Fruit fly (Drosophila melanogaster) whole organism, prepupa: Measurements from ENCODE around the gene Amnionless.

Source experiments
- Blimp-1 ChIP-seq: fragments of 200-800 bp; sonication (Bioruptor generic); optimal IDR thresholded peaks from 3 replicates; lab custom pipeline; 2017; ENCODE audit warnings: missing biosample characterization, missing genetic modification characterization, mild to moderate bottlenecking, moderate library complexity, missing genetic modification reagents
- CG11294 ChIP-seq: fragments of 200-800 bp; sonication (Bioruptor generic); IDR thresholded peaks from 2 replicates; pipeline ENCODE4 v1.3.6; 2022; ENCODE audit warnings: missing biosample characterization, missing genetic modification characterization
- CG11762 ChIP-seq: fragments of 200-800 bp; sonication (Bioruptor generic); optimal IDR thresholded peaks from 3 replicates; lab custom pipeline; 2016; ENCODE audit warnings: missing biosample characterization, missing genetic modification characterization; ENCODE audit not compliant: insufficient read depth
- CG11902 ChIP-seq: fragments of 200-800 bp; sonication (Bioruptor generic); optimal IDR thresholded peaks from 3 replicates; lab custom pipeline; 2016; ENCODE audit warnings: missing biosample characterization, missing genetic modification characterization
- CG15336 ChIP-seq: fragments of 200-800 bp; sonication (Bioruptor generic); IDR thresholded peaks from 2 replicates; pipeline ENCODE4 v1.3.6; 2022; ENCODE audit warnings: missing biosample characterization, missing genetic modification characterization
- CG1621 ChIP-seq: fragments of 200-800 bp; sonication (Bioruptor generic); optimal IDR thresholded peaks from 3 replicates; lab custom pipeline; 2018; ENCODE audit warnings: missing biosample characterization, mild to moderate bottlenecking, missing genetic modification characterization
- CG3032 ChIP-seq: fragments of 200-800 bp; optimal IDR thresholded peaks from 2 replicates; lab custom pipeline; 2019; ENCODE audit warnings: missing biosample characterization, mild to moderate bottlenecking, missing genetic modification characterization, moderate library complexity
- CG31627 ChIP-seq: fragments of 200-800 bp; sonication (Bioruptor generic); optimal IDR thresholded peaks from 3 replicates; lab custom pipeline; 2016; ENCODE audit warnings: missing biosample characterization, missing genetic modification characterization
- CG32006 ChIP-seq: fragments of 200-800 bp; sonication (Bioruptor generic); optimal IDR thresholded peaks from 3 replicates; lab custom pipeline; 2017; ENCODE audit warnings: missing biosample characterization, mild to moderate bottlenecking, missing genetic modification characterization
- CG34406 ChIP-seq: fragments of 200-800 bp; sonication (Bioruptor generic); optimal IDR thresholded peaks from 3 replicates; lab custom pipeline; 2016; ENCODE audit warnings: missing biosample characterization, missing genetic modification characterization
- CG3919 ChIP-seq: fragments of 200-800 bp; sonication (Bioruptor generic); optimal IDR thresholded peaks from 3 replicates; lab custom pipeline; 2016; ENCODE audit warnings: missing biosample characterization, missing genetic modification characterization
- CG4318 ChIP-seq: fragments of 200-800 bp; sonication (Bioruptor generic); optimal IDR thresholded peaks from 3 replicates; lab custom pipeline; 2017; ENCODE audit warnings: missing biosample characterization, mild to moderate bottlenecking, missing genetic modification characterization
- CG6163 ChIP-seq: fragments of 200-800 bp; sonication (Bioruptor generic); IDR thresholded peaks from 3 replicates; pipeline ENCODE4 v1.3.6; 2022; ENCODE audit warnings: missing biosample characterization, missing genetic modification characterization
- CG6792 ChIP-seq: fragments of 200-800 bp; sonication (Bioruptor generic); optimal IDR thresholded peaks from 3 replicates; lab custom pipeline; 2016; ENCODE audit warnings: missing biosample characterization, missing genetic modification characterization
- CG6808 ChIP-seq: fragments of 200-800 bp; sonication (Bioruptor generic); optimal IDR thresholded peaks from 3 replicates; lab custom pipeline; 2017; ENCODE audit warnings: missing biosample characterization, missing genetic modification characterization, mild to moderate bottlenecking, moderate library complexity, missing genetic modification reagents
- CG6854 ChIP-seq: fragments of 200-800 bp; sonication (Bioruptor generic); optimal IDR thresholded peaks from 2 replicates; lab custom pipeline; 2017; ENCODE audit warnings: missing biosample characterization, mild to moderate bottlenecking, missing genetic modification characterization
- CG8119 ChIP-seq: fragments of 200-800 bp; sonication (Bioruptor generic); IDR thresholded peaks from 3 replicates; pipeline ENCODE4 v1.3.6; 2022; ENCODE audit warnings: missing biosample characterization, missing genetic modification characterization
- CG9139 ChIP-seq: fragments of 200-800 bp; sonication (Bioruptor generic); optimal IDR thresholded peaks from 3 replicates; lab custom pipeline; 2017; ENCODE audit warnings: missing biosample characterization, mild to moderate bottlenecking, missing genetic modification characterization
- Eip75B ChIP-seq: fragments of 200-800 bp; sonication (Bioruptor generic); optimal IDR thresholded peaks from 3 replicates; lab custom pipeline; 2016; ENCODE audit warnings: missing biosample characterization, missing genetic modification characterization
- Eip78C ChIP-seq: fragments of 200-800 bp; sonication (Bioruptor generic); peaks from one replicate; lab custom pipeline; 2016; ENCODE audit warnings: missing biosample characterization, missing genetic modification characterization
- Eip93F ChIP-seq: fragments of 200-800 bp; sonication (Bioruptor generic); optimal IDR thresholded peaks from 2 replicates; lab custom pipeline; 2016; ENCODE audit warnings: missing biosample characterization, mild to moderate bottlenecking, missing genetic modification characterization
- Ets21C ChIP-seq: fragments of 200-800 bp; sonication (Bioruptor generic); optimal IDR thresholded peaks from 3 replicates; lab custom pipeline; 2016; ENCODE audit warnings: missing biosample characterization, missing genetic modification characterization
- Ets96B ChIP-seq: fragments of 200-800 bp; optimal IDR thresholded peaks from 2 replicates; lab custom pipeline; 2019; ENCODE audit warnings: missing biosample characterization, mild to moderate bottlenecking, missing genetic modification characterization, moderate library complexity
- Gug ChIP-seq: fragments of 200-800 bp; sonication (Bioruptor generic); IDR thresholded peaks from 2 replicates; pipeline ENCODE4 v1.3.6; 2022; ENCODE audit warnings: missing biosample characterization, missing genetic modification characterization
- Hr39 ChIP-seq: fragments of 200-800 bp; sonication (Bioruptor generic); optimal IDR thresholded peaks from 2 replicates; lab custom pipeline; 2016; ENCODE audit warnings: missing biosample characterization, missing genetic modification characterization
- Hr4 ChIP-seq: fragments of 200-800 bp; sonication (Bioruptor generic); optimal IDR thresholded peaks from 3 replicates; lab custom pipeline; 2016; ENCODE audit warnings: missing biosample characterization, missing genetic modification characterization
- Lpt ChIP-seq: fragments of 200-800 bp; sonication (Bioruptor generic); optimal IDR thresholded peaks from 3 replicates; lab custom pipeline; 2016; ENCODE audit warnings: missing biosample characterization, missing genetic modification characterization
- Smox ChIP-seq: fragments of 200-800 bp; sonication (Bioruptor generic); optimal IDR thresholded peaks from 3 replicates; lab custom pipeline; 2016; ENCODE audit warnings: missing biosample characterization, missing genetic modification characterization
- Sox102F ChIP-seq: fragments of 200-800 bp; sonication (Bioruptor generic); optimal IDR thresholded peaks from 2 replicates; lab custom pipeline; 2016; ENCODE audit warnings: missing biosample characterization, mild to moderate bottlenecking, missing genetic modification characterization
- Sox14 ChIP-seq: fragments of 200-800 bp; sonication (Bioruptor generic); optimal IDR thresholded peaks from 3 replicates; lab custom pipeline; 2016; ENCODE audit warnings: missing biosample characterization, missing genetic modification characterization
- Sox15 ChIP-seq: fragments of 200-800 bp; sonication (Bioruptor generic); optimal IDR thresholded peaks from 3 replicates; lab custom pipeline; 2016; ENCODE audit warnings: missing biosample characterization, missing genetic modification characterization
- achi ChIP-seq: fragments of 200-800 bp; sonication (Bioruptor generic); optimal IDR thresholded peaks from 3 replicates; lab custom pipeline; 2016; ENCODE audit warnings: missing biosample characterization, missing genetic modification characterization
- acj6 ChIP-seq: fragments of 200-800 bp; sonication (Bioruptor generic); optimal IDR thresholded peaks from 3 replicates; lab custom pipeline; 2016; ENCODE audit warnings: missing biosample characterization, missing genetic modification characterization
- cyc ChIP-seq: fragments of 200-800 bp; sonication (Bioruptor generic); optimal IDR thresholded peaks from 3 replicates; lab custom pipeline; 2016; ENCODE audit warnings: missing biosample characterization, missing genetic modification characterization
- dac ChIP-seq: fragments of 200-800 bp; sonication (Bioruptor generic); optimal IDR thresholded peaks from 2 replicates; lab custom pipeline; 2017; ENCODE audit warnings: missing biosample characterization, mild to moderate bottlenecking, missing genetic modification characterization
- dsx ChIP-seq: fragments of 200-800 bp; optimal IDR thresholded peaks from 3 replicates; lab custom pipeline; 2019; ENCODE audit warnings: missing biosample characterization, mild to moderate bottlenecking, missing genetic modification characterization, moderate library complexity; ENCODE audit not compliant: poor library complexity, severe bottlenecking
- eg ChIP-seq: fragments of 200-800 bp; sonication (Bioruptor generic); IDR thresholded peaks from 3 replicates; pipeline ENCODE4 v1.3.6; 2022; ENCODE audit warnings: missing biosample characterization, missing genetic modification characterization
- esn ChIP-seq: fragments of 200-800 bp; sonication (Bioruptor generic); optimal IDR thresholded peaks from 2 replicates; lab custom pipeline; 2016; ENCODE audit warnings: missing biosample characterization, mild to moderate bottlenecking, missing genetic modification characterization, moderate library complexity
- fd59A ChIP-seq: fragments of 200-800 bp; sonication (Bioruptor generic); optimal IDR thresholded peaks from 2 replicates; lab custom pipeline; 2017; ENCODE audit warnings: missing biosample characterization, mild to moderate bottlenecking, missing genetic modification characterization, missing genetic modification reagents
- fd85E ChIP-seq: fragments of 200-800 bp; sonication (Bioruptor generic); optimal IDR thresholded peaks from 3 replicates; lab custom pipeline; 2016; ENCODE audit warnings: missing biosample characterization, missing genetic modification characterization
- fkh ChIP-seq: fragments of 200-800 bp; sonication (Bioruptor generic); optimal IDR thresholded peaks from 3 replicates; lab custom pipeline; 2017; ENCODE audit warnings: missing biosample characterization, mild to moderate bottlenecking, missing genetic modification characterization, moderate library complexity
- lz ChIP-seq: fragments of 200-800 bp; sonication (Bioruptor generic); optimal IDR thresholded peaks from 3 replicates; lab custom pipeline; 2016; ENCODE audit warnings: missing biosample characterization, missing genetic modification characterization
- pdm3 ChIP-seq: fragments of 200-800 bp; sonication (Bioruptor generic); optimal IDR thresholded peaks from 3 replicates; lab custom pipeline; 2016; ENCODE audit warnings: missing biosample characterization, missing genetic modification characterization
- salr ChIP-seq, 2 experiments: fragments of 200-800 bp; sonication (Bioruptor generic); optimal IDR thresholded peaks; 3 replicates each; lab custom pipeline; 2016 to 2018; ENCODE audit warnings: missing biosample characterization in 2 of 2, missing genetic modification characterization in 2 of 2, mild to moderate bottlenecking in 1 of 2
- spab ChIP-seq: fragments of 200-800 bp; sonication (Bioruptor generic); optimal IDR thresholded peaks from 2 replicates; lab custom pipeline; 2017; ENCODE audit warnings: missing biosample characterization, mild to moderate bottlenecking, missing genetic modification characterization, missing genetic modification reagents
- ss ChIP-seq, 2 experiments: fragments of 200-800 bp; sonication (Bioruptor generic); optimal IDR thresholded peaks; 2 replicates in 1 of 2; 3 replicates in 1 of 2; lab custom pipeline; 2017 to 2018; ENCODE audit warnings: mild to moderate bottlenecking in 2 of 2, missing biosample characterization in 2 of 2, missing genetic modification characterization in 2 of 2, moderate library complexity in 1 of 2
- svp ChIP-seq: fragments of 200-800 bp; sonication (Bioruptor generic); peaks from one replicate; lab custom pipeline; 2016; ENCODE audit warnings: missing biosample characterization, missing genetic modification characterization
- topi ChIP-seq: fragments of 200-800 bp; sonication (Bioruptor generic); optimal IDR thresholded peaks from 3 replicates; lab custom pipeline; 2016; ENCODE audit warnings: missing biosample characterization, missing genetic modification characterization
- vri ChIP-seq: fragments of 200-800 bp; sonication (Bioruptor generic); optimal IDR thresholded peaks from 3 replicates; lab custom pipeline; 2016; ENCODE audit warnings: missing biosample characterization, mild to moderate bottlenecking, missing genetic modification characterization

Gene Amnionless

dm6 chr2L:285596-286023, 3.3 kb downstream of the Amnionless start (continued):
- TF ChIP-seq CG31627: peak; percentile 52
- TF ChIP-seq CG3032 (tag; lab: Kevin White, UChicago): peak; percentile 17
- no peak for TF ChIP-seq spab (GFP tag; lab: Kevin White, UChicago)
- peak; percentile 59 for TF ChIP-seq CG3919
- TF ChIP-seq salr (GFP tag; optimal IDR thresholded peaks at IDR 0.05; lab: Kevin White, UChicago): peak in 1 of 2 experiments; percentile 17
- TF ChIP-seq Blimp-1: peak; percentile 1
- peak; percentile 64 for TF ChIP-seq Sox14 (GFP tag; lab: Kevin White, UChicago)

- no peak for TF ChIP-seq fd59A (GFP tag; lab: Kevin White, UChicago)
- TF ChIP-seq CG11902: no peak
- no peak for TF ChIP-seq Ets21C (GFP tag; lab: Kevin White, UChicago)
- no peak for TF ChIP-seq CG32006 (GFP tag; lab: Kevin White, UChicago)
- no peak for TF ChIP-seq Sox15 (GFP tag; lab: Kevin White, UChicago)
- TF ChIP-seq Eip78C (GFP tag; lab: Kevin White, UChicago): peak; percentile 69
- TF ChIP-seq fkh (GFP tag; lab: Kevin White, UChicago): peak; percentile 80
- TF ChIP-seq Eip93F (GFP tag; lab: Kevin White, UChicago): no peak
- TF ChIP-seq spab (GFP tag; lab: Kevin White, UChicago): no peak
- peak; percentile 43 for TF ChIP-seq CG9139 (GFP tag; lab: Kevin White, UChicago)
- peak; percentile 31 for TF ChIP-seq cyc
- TF ChIP-seq CG8119 (GFP tag; lab: Robert Waterston, UW): no peak
- TF ChIP-seq CG4318 (GFP tag; lab: Kevin White, UChicago): no peak
- TF ChIP-seq dac (GFP tag; lab: Kevin White, UChicago): no peak
- peak; percentile 93 for TF ChIP-seq dsx
- no peak for TF ChIP-seq Lpt (GFP tag; lab: Kevin White, UChicago)
- no peak for TF ChIP-seq CG6808
- peak; percentile 48 for TF ChIP-seq lz (GFP tag; lab: Kevin White, UChicago)
- peak; percentile 61 for TF ChIP-seq CG6854 (GFP tag; lab: Kevin White, UChicago)
- peak; percentile 28 for TF ChIP-seq CG31627
- TF ChIP-seq vri (GFP tag; lab: Kevin White, UChicago): no peak
- TF ChIP-seq Sox102F: no peak
- TF ChIP-seq topi (GFP tag; lab: Kevin White, UChicago): peak; percentile 37
- TF ChIP-seq CG3032 (tag; lab: Kevin White, UChicago): peak; percentile 41
- TF ChIP-seq CG1621 (tag; lab: Kevin White, UChicago): peak; percentile 35
- TF ChIP-seq svp: peak; percentile 85
- TF ChIP-seq CG15336: no peak
- no peak for TF ChIP-seq CG6792 (GFP tag; lab: Kevin White, UChicago)
- TF ChIP-seq esn (GFP tag; lab: Kevin White, UChicago): peak; percentile 61
- TF ChIP-seq Gug (GFP tag; lab: Robert Waterston, UW): no peak
- TF ChIP-seq Ets96B: peak; percentile 3
- TF ChIP-seq CG34406 (GFP tag; lab: Kevin White, UChicago): no peak
- no peak for TF ChIP-seq Hr39 (GFP tag; lab: Kevin White, UChicago)
- TF ChIP-seq Blimp-1: peak; percentile 71
- TF ChIP-seq pdm3: no peak
- TF ChIP-seq Hr4: no peak
- TF ChIP-seq acj6 (GFP tag; lab: Kevin White, UChicago): no peak
- TF ChIP-seq eg: 0 out of 3 replicates have a peak, but pooled peaks have one; percentile 35
- no peak for TF ChIP-seq CG11294 (GFP tag; lab: Robert Waterston, UW)
- TF ChIP-seq Eip75B (GFP tag; lab: Kevin White, UChicago): no peak
- TF ChIP-seq CG11762 (GFP tag; lab: Kevin White, UChicago): peak; percentile 4
- peak; percentile 43 for TF ChIP-seq Sox14 (GFP tag; lab: Kevin White, UChicago)
- TF ChIP-seq Smox (GFP tag; lab: Kevin White, UChicago): no peak
- no peak for TF ChIP-seq fd85E (GFP tag; lab: Kevin White, UChicago)
- peak in 1 of 2 experiments; percentile 31 for TF ChIP-seq ss (GFP tag; optimal IDR thresholded peaks at IDR 0.05; lab: Kevin White, UChicago)
- no peak for TF ChIP-seq achi (GFP tag; lab: Kevin White, UChicago)
- TF ChIP-seq CG6163 (GFP tag; lab: Robert Waterston, UW): peak; percentile 45; the same call in 2 of the 3 replicates
- TF ChIP-seq salr (GFP tag; optimal IDR thresholded peaks at IDR 0.05; lab: Kevin White, UChicago): peak in 1 of 2 experiments; percentile 7
These were observed 5.9 kb downstream of the Amnionless start, which contains the start of gene CG11601 for dm6 chr2L:283071-283482. Gene CG11601 (minus strand): TSS chr2L:283269.
